Worm (Caenorhabditis elegans): ENCODE results near the gene T07C4.3.

DNA sequence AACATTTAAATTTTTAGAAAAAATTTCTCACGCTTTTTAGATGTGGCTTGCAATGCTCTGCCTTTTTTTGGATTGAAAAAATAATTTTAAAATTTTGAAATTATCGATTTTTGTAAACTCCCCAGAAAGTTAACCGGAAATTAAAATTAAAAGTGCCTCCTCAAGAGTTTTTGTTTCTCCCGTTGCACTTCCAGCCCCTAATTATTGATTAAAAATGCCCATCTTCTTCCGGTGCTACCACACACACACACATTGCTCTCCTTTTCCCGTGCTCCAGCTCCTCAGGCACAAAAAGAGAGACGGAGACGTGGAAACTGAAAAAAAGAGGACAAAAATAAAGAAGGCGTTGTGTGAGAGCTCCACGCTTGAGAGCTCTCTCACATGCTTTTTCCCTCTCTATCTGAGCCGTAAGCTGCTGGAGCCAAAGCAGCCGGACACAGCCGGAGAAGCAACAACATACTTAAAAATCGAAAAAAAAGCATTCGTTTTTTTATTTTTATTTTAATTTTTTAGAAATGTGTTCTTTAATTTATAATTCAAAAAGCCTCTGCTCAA, 15.5 kb downstream of the T07C4.3 start:
- no peak for TF ChIP-seq nhr-12 (tag; optimal IDR thresholded peaks at IDR 0.05)
- TF ChIP-seq unc-39 (tag; optimal IDR thresholded peaks at IDR 0.05), result no peak
- TF ChIP-seq mls-2 (tag; optimal IDR thresholded peaks at IDR 0.05), result no peak
- no peak for TF ChIP-seq ztf-11 (tag; optimal IDR thresholded peaks at IDR 0.05)
- no peak for TF ChIP-seq mab-5 (tag; optimal IDR thresholded peaks at IDR 0.05)
- TF ChIP-seq nhr-76 (tag; optimal IDR thresholded peaks at IDR 0.05), result no peak
- no peak for TF ChIP-seq pha-4 (tag; optimal IDR thresholded peaks at IDR 0.05)
- no peak for TF ChIP-seq unc-62 (GFP tag; optimal IDR thresholded peaks at IDR 0.05)
- no peak for TF ChIP-seq ceh-43 (GFP tag; optimal IDR thresholded peaks at IDR 0.05)
- TF ChIP-seq snpc-4 (tag; optimal IDR thresholded peaks at IDR 0.05), result no peak

Measured in whole organism, mixed stage, embryonic.